Worm (Caenorhabditis elegans) whole organism, midembryonic: ENCODE results near the gene Y39A1A.2.

ENCODE experiments used
- T22C8.4 ChIP-seq: fragments of 200-800 bp; sonication (Bioruptor generic); IDR thresholded peaks from 2 replicates; pipeline ENCODE4 v1.3.6; 2022; ENCODE audit warnings: missing genetic modification characterization, missing compliant biosample characterization
- cog-1 ChIP-seq: sonication (generic microtip); optimal IDR thresholded peaks from 2 replicates; lab custom pipeline; 2016; ENCODE audit warnings: missing genetic modification characterization, missing compliant biosample characterization
- flt-1 ChIP-seq: fragments of 200-800 bp; sonication (Bioruptor generic); IDR thresholded peaks from 2 replicates; pipeline ENCODE4 v1.3.6; 2022; ENCODE audit warnings: missing genetic modification characterization, missing compliant biosample characterization
- klf-2 ChIP-seq: fragments of 200-800 bp; sonication (Bioruptor generic); conservative IDR thresholded peaks from 2 replicates; pipeline ENCODE4 v1.3.6; 2022; ENCODE audit warnings: missing genetic modification reagents, missing genetic modification characterization, missing compliant biosample characterization
- med-1 ChIP-seq: sonication (generic microtip); optimal IDR thresholded peaks from 2 replicates; lab custom pipeline; 2017; ENCODE audit warnings: missing genetic modification characterization, mild to moderate bottlenecking, missing compliant biosample characterization, antibody characterized with exemption, missing genetic modification reagents; ENCODE audit not compliant: insufficient read depth
- ref-1 ChIP-seq: fragments of 200-800 bp; sonication (Bioruptor generic); conservative IDR thresholded peaks from 2 replicates; pipeline ENCODE4 v1.3.6; 2022; ENCODE audit warnings: missing genetic modification reagents, missing genetic modification characterization, missing compliant biosample characterization
- tab-1 ChIP-seq: fragments of 200-800 bp; sonication (Bioruptor generic); IDR thresholded peaks from 2 replicates; pipeline ENCODE4 v1.3.6; 2022; ENCODE audit warnings: missing genetic modification characterization, missing compliant biosample characterization
- ztf-23 ChIP-seq: fragments of 200-800 bp; sonication (Bioruptor generic); IDR thresholded peaks from 2 replicates; pipeline ENCODE4 v1.3.6; 2022; ENCODE audit warnings: missing genetic modification reagents, missing genetic modification characterization, missing compliant biosample characterization
- ztf-29 ChIP-seq: fragments of 200-800 bp; sonication (Bioruptor generic); IDR thresholded peaks from 2 replicates; pipeline ENCODE4 v1.3.6; 2022; ENCODE audit warnings: missing genetic modification reagents, missing genetic modification characterization, missing compliant biosample characterization

Gene Y39A1A.2

DNA sequence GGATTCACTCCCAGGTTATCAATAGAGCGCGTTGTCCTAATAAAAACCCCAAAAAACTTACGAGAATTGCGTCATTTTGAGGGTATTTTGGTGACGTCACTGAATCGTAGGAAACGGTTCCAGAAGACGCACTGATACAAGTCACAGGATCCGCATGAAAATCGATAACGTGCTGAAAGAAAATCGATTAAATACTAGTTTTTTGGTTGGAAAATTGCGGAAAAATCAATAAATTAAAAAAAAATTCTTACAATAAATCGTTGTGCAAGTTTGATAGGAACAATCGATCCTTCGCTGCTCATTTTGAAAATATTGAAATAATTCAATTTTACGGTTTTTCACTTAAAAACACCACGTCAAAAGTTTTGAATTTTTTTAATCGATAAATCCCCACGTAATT lies at the start of gene Y39A1A.2:
Y39A1A.2 (minus strand) TSS at position 319 of the 400 bp plus-strand sequence.
- TF ChIP-seq med-1 (GFP tag; lab: Kevin White, UChicago) (no peak), T22C8.4 (GFP tag; lab: Robert Waterston, UW) (peak; percentile 43; the same call in 1 of the 2 replicates), ref-1 (GFP tag; lab: Robert Waterston, UW) (no peak)

DNA sequence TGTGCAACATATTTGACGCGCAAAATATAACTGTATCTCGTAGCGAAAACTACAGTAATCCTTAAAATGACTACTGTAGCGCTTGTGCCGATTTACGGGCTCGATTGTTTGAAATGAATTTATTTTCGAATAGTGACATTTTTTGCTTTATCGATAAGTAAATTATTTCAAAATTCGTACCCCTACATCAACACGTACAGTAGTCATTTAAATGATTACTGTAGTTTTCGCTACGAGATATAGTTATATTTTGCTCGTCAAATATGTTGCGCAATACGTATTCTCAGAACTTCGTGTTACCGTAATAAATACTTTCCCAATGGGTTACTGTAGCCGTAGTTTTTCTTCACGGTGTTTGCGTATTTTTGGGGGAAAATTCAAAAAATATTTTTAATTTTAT lies 49.5 kb upstream of the Y39A1A.2 start:
- TF ChIP-seq flt-1 (GFP tag; lab: Robert Waterston, UW) (no peak), med-1 (GFP tag; lab: Kevin White, UChicago) (no peak), tab-1 (GFP tag; lab: Robert Waterston, UW) (no peak), ztf-23 (no peak), ref-1 (GFP tag; lab: Robert Waterston, UW) (no peak), ztf-29 (GFP tag; lab: Robert Waterston, UW) (no peak), klf-2 (GFP tag; lab: Robert Waterston, UW) (no peak), T22C8.4 (GFP tag; lab: Robert Waterston, UW) (no peak), cog-1 (tag; lab: Kevin White, UChicago) (no peak)

DNA sequence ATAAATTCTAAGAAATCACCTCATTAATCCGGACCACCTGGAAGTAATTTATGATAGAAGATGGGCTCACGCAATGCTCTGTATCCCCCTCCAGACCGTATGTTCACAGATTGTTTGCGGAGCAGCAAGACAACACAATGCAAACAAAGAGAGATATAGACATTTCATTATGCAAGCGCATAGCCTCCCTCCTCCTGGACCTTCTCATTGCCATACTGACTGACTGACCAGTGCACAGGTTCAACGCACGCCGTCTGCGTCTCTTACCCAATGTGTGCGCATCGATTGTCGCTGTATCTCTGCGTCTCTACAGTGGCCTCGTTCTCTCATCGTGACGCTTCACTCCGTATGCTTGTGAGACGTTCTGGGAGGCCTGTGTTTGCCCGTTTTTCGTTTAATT lies 48.3 kb upstream of the Y39A1A.2 start:
- peak; percentile 69; the same call in 1 of the 2 replicates for TF ChIP-seq T22C8.4 (GFP tag; lab: Robert Waterston, UW)
- TF ChIP-seq ztf-29 (GFP tag; lab: Robert Waterston, UW): no peak
- no peak for TF ChIP-seq tab-1 (GFP tag; lab: Robert Waterston, UW)
- TF ChIP-seq med-1 (GFP tag; lab: Kevin White, UChicago): no peak
- peak; percentile 57; the same call in 1 of the 2 replicates for TF ChIP-seq flt-1 (GFP tag; lab: Robert Waterston, UW)
- TF ChIP-seq cog-1 (tag; lab: Kevin White, UChicago): peak; percentile 53
- no peak; the same call in 1 of the 2 replicates for TF ChIP-seq ztf-23
- no peak for TF ChIP-seq ref-1 (GFP tag; lab: Robert Waterston, UW)
- TF ChIP-seq klf-2 (GFP tag; lab: Robert Waterston, UW): no peak

DNA sequence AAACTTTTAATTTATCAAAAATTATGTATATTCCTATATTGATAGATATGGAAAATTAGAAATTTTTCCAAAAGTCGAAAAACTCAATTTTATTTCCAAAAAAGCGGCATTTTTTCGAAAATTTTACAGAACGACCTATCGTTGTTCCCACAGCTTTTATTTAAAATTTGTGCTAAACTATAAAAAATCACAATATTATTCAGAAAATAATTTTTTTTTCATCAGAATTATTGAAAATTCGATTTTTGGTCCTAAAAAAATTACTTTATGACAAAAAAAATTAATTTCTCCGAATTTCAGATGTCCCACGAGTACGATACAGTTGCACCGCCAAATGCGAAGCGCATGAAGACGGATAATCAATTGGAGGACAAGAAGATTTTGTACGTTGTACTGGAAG lies 45.9 kb upstream of the Y39A1A.2 start, which contains the start of gene emg-1:
emg-1 (plus strand) TSS at position 301 of the 400 bp plus-strand sequence.
- TF ChIP-seq cog-1 (tag; lab: Kevin White, UChicago): no peak
- no peak for TF ChIP-seq klf-2 (GFP tag; lab: Robert Waterston, UW)
- no peak for TF ChIP-seq tab-1 (GFP tag; lab: Robert Waterston, UW)
- no peak for TF ChIP-seq ztf-29 (GFP tag; lab: Robert Waterston, UW)
- no peak for TF ChIP-seq ref-1 (GFP tag; lab: Robert Waterston, UW)
- TF ChIP-seq flt-1 (GFP tag; lab: Robert Waterston, UW): no peak
- no peak for TF ChIP-seq T22C8.4 (GFP tag; lab: Robert Waterston, UW)
- no peak for TF ChIP-seq ztf-23
- no peak for TF ChIP-seq med-1 (GFP tag; lab: Kevin White, UChicago)

DNA sequence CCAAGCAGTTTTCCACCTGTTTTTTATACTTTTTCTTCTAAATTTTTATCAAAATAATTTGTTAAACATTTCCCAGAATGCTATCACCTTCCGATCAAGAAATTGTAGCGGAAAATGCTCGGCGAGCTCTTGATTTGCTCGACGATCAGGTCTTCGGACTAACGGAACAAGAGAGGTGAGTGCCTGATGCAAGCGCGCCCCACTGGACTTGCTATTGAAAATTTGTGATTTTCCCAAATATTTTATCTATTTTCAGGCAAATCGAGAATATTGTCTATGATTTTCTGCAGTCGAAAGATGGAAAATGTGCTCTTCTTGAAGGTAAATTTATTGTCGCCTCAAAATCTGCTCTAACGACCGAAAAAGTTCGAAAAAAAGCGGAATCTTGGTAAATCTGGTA lies 42.7 kb upstream of the Y39A1A.2 start, which contains the start of gene orc-4:
orc-4 (plus strand) TSS at position 77 of the 400 bp plus-strand sequence.
- TF ChIP-seq cog-1 (tag; lab: Kevin White, UChicago) (no peak), ref-1 (GFP tag; lab: Robert Waterston, UW) (no peak), tab-1 (GFP tag; lab: Robert Waterston, UW) (no peak), ztf-29 (GFP tag; lab: Robert Waterston, UW) (no peak)

DNA sequence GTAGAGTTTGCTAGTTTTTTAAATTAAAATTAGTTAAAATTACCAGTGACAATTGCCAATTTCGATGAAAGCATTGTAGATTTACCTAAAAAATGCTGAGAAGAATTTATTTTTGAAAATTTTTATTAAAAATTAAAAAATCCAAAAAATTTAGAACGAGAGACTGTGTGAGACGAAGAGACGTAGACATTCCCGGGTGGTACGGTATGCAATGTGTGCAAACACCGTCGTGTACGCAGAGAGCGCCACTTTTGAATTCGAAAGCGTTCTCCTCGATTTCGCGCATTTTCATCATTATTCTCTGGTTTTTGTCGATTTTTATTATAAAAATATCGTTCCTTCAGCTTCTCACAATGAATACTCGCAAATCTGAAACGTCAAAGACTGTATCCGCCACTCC lies 39.4 kb upstream of the Y39A1A.2 start, which contains the start of the genes dhs-11 and orc-1:
dhs-11 (minus strand) TSS at position 85 of the 400 bp plus-strand sequence.
orc-1 (plus strand) TSS at position 349 of the 400 bp plus-strand sequence.
- TF ChIP-seq med-1 (GFP tag; lab: Kevin White, UChicago): no peak
- no peak for TF ChIP-seq ztf-23

DNA sequence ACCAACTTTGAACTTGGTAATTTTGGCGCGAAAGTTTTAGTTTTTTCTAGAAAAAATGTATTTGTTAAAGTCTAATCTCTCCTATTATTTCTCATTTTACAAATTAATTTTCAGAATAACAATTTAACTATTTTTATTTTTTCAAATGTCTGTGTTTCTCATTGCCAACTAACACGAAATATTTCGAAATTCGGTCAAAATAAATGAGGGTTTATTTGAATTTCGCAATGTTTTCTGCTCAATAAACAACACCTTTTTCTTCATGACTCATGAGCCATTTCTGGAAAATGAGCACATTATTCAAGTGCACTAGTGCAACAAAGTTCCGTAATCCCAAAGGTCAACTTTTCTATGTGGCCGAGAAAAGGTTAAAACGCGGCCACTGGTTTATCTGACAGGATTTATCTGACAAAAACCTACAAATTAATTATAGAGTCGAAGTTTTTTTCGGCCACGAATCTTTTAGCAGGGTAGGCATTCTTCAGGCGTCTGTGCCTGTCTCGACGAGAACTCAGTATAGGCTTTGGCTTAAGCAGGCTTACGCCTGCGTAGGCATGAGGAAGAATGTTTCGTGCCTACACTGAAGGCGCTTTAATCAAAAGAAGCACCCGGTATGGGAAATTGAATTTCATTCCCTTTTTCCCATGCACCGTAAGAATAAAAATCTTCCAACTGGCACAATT lies 35.1 kb upstream of the Y39A1A.2 start, which contains the start of gene Y39A1A.27:
Y39A1A.27 (plus strand) TSS at position 633 of the 683 bp plus-strand sequence.
- TF ChIP-seq klf-2 (GFP tag; lab: Robert Waterston, UW) (no peak), flt-1 (GFP tag; lab: Robert Waterston, UW) (no peak), cog-1 (tag; lab: Kevin White, UChicago) (no peak), med-1 (GFP tag; lab: Kevin White, UChicago) (no peak), tab-1 (GFP tag; lab: Robert Waterston, UW) (no peak), ref-1 (GFP tag; lab: Robert Waterston, UW) (no peak), ztf-23 (no peak), ztf-29 (GFP tag; lab: Robert Waterston, UW) (no peak), T22C8.4 (GFP tag; lab: Robert Waterston, UW) (no peak)

DNA sequence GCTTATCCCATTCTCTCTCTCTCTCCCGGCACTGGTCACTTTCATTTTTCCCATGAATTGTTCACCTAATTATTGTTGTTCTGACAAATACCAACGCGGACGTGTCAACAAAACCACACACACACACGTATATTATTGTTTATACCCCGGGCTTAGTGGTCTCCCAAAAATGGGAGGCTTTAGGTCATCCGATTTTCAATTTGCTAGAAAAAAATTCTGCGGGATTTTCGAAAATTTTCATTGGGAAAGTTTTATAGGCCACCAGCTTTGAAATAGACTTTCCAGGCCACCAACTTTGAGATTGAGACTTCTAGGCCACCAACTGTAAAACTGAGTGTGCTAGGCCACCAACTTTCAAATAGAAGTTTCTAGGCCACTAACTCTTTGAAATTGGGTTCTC lies 34.6 kb upstream of the Y39A1A.2 start:
- TF ChIP-seq T22C8.4 (GFP tag; lab: Robert Waterston, UW) (no peak), ztf-29 (GFP tag; lab: Robert Waterston, UW) (no peak), cog-1 (tag; lab: Kevin White, UChicago) (no peak), ztf-23 (no peak), ref-1 (GFP tag; lab: Robert Waterston, UW) (no peak)

DNA sequence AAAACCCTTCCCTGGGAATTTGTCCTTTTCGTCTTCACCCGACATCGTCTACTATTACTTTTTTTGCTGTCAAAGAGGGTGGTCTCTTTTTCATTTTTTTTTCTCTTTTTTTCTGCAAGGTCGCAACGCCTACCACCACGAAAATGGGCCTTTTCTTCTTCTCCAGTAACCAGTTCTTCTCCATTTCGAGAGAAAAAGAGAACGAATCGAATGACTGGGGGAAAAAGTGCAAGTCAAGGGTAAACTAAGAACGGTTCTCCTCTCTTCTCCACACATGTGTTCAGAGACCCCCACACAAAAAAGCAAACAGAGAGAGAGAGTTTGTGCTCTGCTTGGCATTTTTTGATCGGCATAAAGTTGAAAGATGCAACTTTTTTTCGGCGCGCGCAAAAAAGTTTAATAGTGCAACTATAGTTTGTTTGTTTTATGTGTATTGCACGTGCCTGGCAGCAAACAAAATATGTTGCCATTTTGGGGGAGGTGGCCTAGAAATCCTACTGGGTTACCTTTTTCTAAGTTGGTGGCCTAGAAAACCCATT lies 33.2 kb upstream of the Y39A1A.2 start:
- no peak for TF ChIP-seq tab-1 (GFP tag; lab: Robert Waterston, UW)
- TF ChIP-seq cog-1 (tag; lab: Kevin White, UChicago): no peak
- no peak for TF ChIP-seq T22C8.4 (GFP tag; lab: Robert Waterston, UW)
- no peak for TF ChIP-seq ref-1 (GFP tag; lab: Robert Waterston, UW)
